Fruit fly (Drosophila melanogaster) S2 (cell line): Measurements from ENCODE around the gene Elys.

ENCODE experiments used
- CG8478 ChIP-seq: fragments of >200 bp; optimal IDR thresholded peaks from 2 replicates; lab custom pipeline; 2018
- CTCF ChIP-seq, 2 experiments: fragments of >200 bp; optimal IDR thresholded peaks; 2 replicates each; lab custom pipeline; 2018

- TF ChIP-seq CG8478 (lab: Kevin White, UChicago) = no peak
- TF ChIP-seq CTCF (optimal IDR thresholded peaks at IDR 0.05; lab: Kevin White, UChicago) = no peak
Observed at dm6 chrX:19603953-19604352, 48.2 kb upstream of the Elys start.
